Fruit fly (Drosophila melanogaster) whole organism, prepupa: ENCODE results near the gene Exn.

ENCODE experiments used
- Blimp-1 ChIP-seq: fragments of 200-800 bp; sonication (Bioruptor generic); optimal IDR thresholded peaks from 3 replicates; lab custom pipeline; 2017; ENCODE audit warnings: missing biosample characterization, missing genetic modification characterization, mild to moderate bottlenecking, moderate library complexity, missing genetic modification reagents
- CG10631 ChIP-seq: fragments of 200-800 bp; sonication (Bioruptor generic); optimal IDR thresholded peaks from 2 replicates; lab custom pipeline; 2016; ENCODE audit warnings: missing biosample characterization, missing genetic modification characterization
- CG11762 ChIP-seq: fragments of 200-800 bp; sonication (Bioruptor generic); optimal IDR thresholded peaks from 3 replicates; lab custom pipeline; 2016; ENCODE audit warnings: missing biosample characterization, missing genetic modification characterization; ENCODE audit not compliant: insufficient read depth
- CG11902 ChIP-seq: fragments of 200-800 bp; sonication (Bioruptor generic); optimal IDR thresholded peaks from 3 replicates; lab custom pipeline; 2016; ENCODE audit warnings: missing biosample characterization, missing genetic modification characterization
- CG15336 ChIP-seq: fragments of 200-800 bp; sonication (Bioruptor generic); IDR thresholded peaks from 2 replicates; pipeline ENCODE4 v1.3.6; 2022; ENCODE audit warnings: missing biosample characterization, missing genetic modification characterization
- CG1621 ChIP-seq: fragments of 200-800 bp; sonication (Bioruptor generic); optimal IDR thresholded peaks from 3 replicates; lab custom pipeline; 2018; ENCODE audit warnings: missing biosample characterization, mild to moderate bottlenecking, missing genetic modification characterization
- CG3032 ChIP-seq: fragments of 200-800 bp; optimal IDR thresholded peaks from 2 replicates; lab custom pipeline; 2019; ENCODE audit warnings: missing biosample characterization, mild to moderate bottlenecking, missing genetic modification characterization, moderate library complexity
- CG34406 ChIP-seq: fragments of 200-800 bp; sonication (Bioruptor generic); optimal IDR thresholded peaks from 3 replicates; lab custom pipeline; 2016; ENCODE audit warnings: missing biosample characterization, missing genetic modification characterization
- CG3919 ChIP-seq: fragments of 200-800 bp; sonication (Bioruptor generic); optimal IDR thresholded peaks from 3 replicates; lab custom pipeline; 2016; ENCODE audit warnings: missing biosample characterization, missing genetic modification characterization
- CG6163 ChIP-seq: fragments of 200-800 bp; sonication (Bioruptor generic); IDR thresholded peaks from 3 replicates; pipeline ENCODE4 v1.3.6; 2022; ENCODE audit warnings: missing biosample characterization, missing genetic modification characterization
- CG6276 ChIP-seq: fragments of 200-800 bp; sonication (Bioruptor generic); optimal IDR thresholded peaks from 2 replicates; lab custom pipeline; 2017; ENCODE audit warnings: missing biosample characterization, mild to moderate bottlenecking, missing genetic modification characterization
- CG6792 ChIP-seq: fragments of 200-800 bp; sonication (Bioruptor generic); optimal IDR thresholded peaks from 3 replicates; lab custom pipeline; 2016; ENCODE audit warnings: missing biosample characterization, missing genetic modification characterization
- CG6808 ChIP-seq: fragments of 200-800 bp; sonication (Bioruptor generic); optimal IDR thresholded peaks from 3 replicates; lab custom pipeline; 2017; ENCODE audit warnings: missing biosample characterization, missing genetic modification characterization, mild to moderate bottlenecking, moderate library complexity, missing genetic modification reagents
- CG6854 ChIP-seq: fragments of 200-800 bp; sonication (Bioruptor generic); optimal IDR thresholded peaks from 2 replicates; lab custom pipeline; 2017; ENCODE audit warnings: missing biosample characterization, mild to moderate bottlenecking, missing genetic modification characterization
- CG7368 ChIP-seq: fragments of 200-800 bp; sonication (Bioruptor generic); optimal IDR thresholded peaks from 3 replicates; lab custom pipeline; 2016; ENCODE audit warnings: missing biosample characterization, missing genetic modification characterization
- CG8119 ChIP-seq: fragments of 200-800 bp; sonication (Bioruptor generic); IDR thresholded peaks from 3 replicates; pipeline ENCODE4 v1.3.6; 2022; ENCODE audit warnings: missing biosample characterization, missing genetic modification characterization
- CG8319 ChIP-seq: fragments of 200-800 bp; sonication (Bioruptor generic); optimal IDR thresholded peaks from 3 replicates; lab custom pipeline; 2016; ENCODE audit warnings: missing biosample characterization, missing genetic modification characterization
- CG8632 ChIP-seq: fragments of 200-800 bp; sonication (Bioruptor generic); optimal IDR thresholded peaks from 3 replicates; lab custom pipeline; 2016; ENCODE audit warnings: missing biosample characterization, missing genetic modification characterization
- CG9139 ChIP-seq: fragments of 200-800 bp; sonication (Bioruptor generic); optimal IDR thresholded peaks from 3 replicates; lab custom pipeline; 2017; ENCODE audit warnings: missing biosample characterization, mild to moderate bottlenecking, missing genetic modification characterization
- Eip78C ChIP-seq: fragments of 200-800 bp; sonication (Bioruptor generic); peaks from one replicate; lab custom pipeline; 2016; ENCODE audit warnings: missing biosample characterization, missing genetic modification characterization
- Eip93F ChIP-seq: fragments of 200-800 bp; sonication (Bioruptor generic); optimal IDR thresholded peaks from 2 replicates; lab custom pipeline; 2016; ENCODE audit warnings: missing biosample characterization, mild to moderate bottlenecking, missing genetic modification characterization
- Ets21C ChIP-seq: fragments of 200-800 bp; sonication (Bioruptor generic); optimal IDR thresholded peaks from 3 replicates; lab custom pipeline; 2016; ENCODE audit warnings: missing biosample characterization, missing genetic modification characterization
- Ets96B ChIP-seq: fragments of 200-800 bp; optimal IDR thresholded peaks from 2 replicates; lab custom pipeline; 2019; ENCODE audit warnings: missing biosample characterization, mild to moderate bottlenecking, missing genetic modification characterization, moderate library complexity
- Gug ChIP-seq: fragments of 200-800 bp; sonication (Bioruptor generic); IDR thresholded peaks from 2 replicates; pipeline ENCODE4 v1.3.6; 2022; ENCODE audit warnings: missing biosample characterization, missing genetic modification characterization
- Hr38 ChIP-seq: sonication (Bioruptor generic); optimal IDR thresholded peaks from 2 replicates; lab custom pipeline; 2016; ENCODE audit warnings: missing biosample characterization, missing genetic modification characterization
- Hr39 ChIP-seq: fragments of 200-800 bp; sonication (Bioruptor generic); optimal IDR thresholded peaks from 2 replicates; lab custom pipeline; 2016; ENCODE audit warnings: missing biosample characterization, missing genetic modification characterization
- Hr4 ChIP-seq: fragments of 200-800 bp; sonication (Bioruptor generic); optimal IDR thresholded peaks from 3 replicates; lab custom pipeline; 2016; ENCODE audit warnings: missing biosample characterization, missing genetic modification characterization
- Lpt ChIP-seq: fragments of 200-800 bp; sonication (Bioruptor generic); optimal IDR thresholded peaks from 3 replicates; lab custom pipeline; 2016; ENCODE audit warnings: missing biosample characterization, missing genetic modification characterization
- Sox102F ChIP-seq: fragments of 200-800 bp; sonication (Bioruptor generic); optimal IDR thresholded peaks from 2 replicates; lab custom pipeline; 2016; ENCODE audit warnings: missing biosample characterization, mild to moderate bottlenecking, missing genetic modification characterization
- Sox14 ChIP-seq: fragments of 200-800 bp; sonication (Bioruptor generic); optimal IDR thresholded peaks from 3 replicates; lab custom pipeline; 2016; ENCODE audit warnings: missing biosample characterization, missing genetic modification characterization
- Sox15 ChIP-seq: fragments of 200-800 bp; sonication (Bioruptor generic); optimal IDR thresholded peaks from 3 replicates; lab custom pipeline; 2016; ENCODE audit warnings: missing biosample characterization, missing genetic modification characterization
- achi ChIP-seq: fragments of 200-800 bp; sonication (Bioruptor generic); optimal IDR thresholded peaks from 3 replicates; lab custom pipeline; 2016; ENCODE audit warnings: missing biosample characterization, missing genetic modification characterization
- acj6 ChIP-seq: fragments of 200-800 bp; sonication (Bioruptor generic); optimal IDR thresholded peaks from 3 replicates; lab custom pipeline; 2016; ENCODE audit warnings: missing biosample characterization, missing genetic modification characterization
- cyc ChIP-seq: fragments of 200-800 bp; sonication (Bioruptor generic); optimal IDR thresholded peaks from 3 replicates; lab custom pipeline; 2016; ENCODE audit warnings: missing biosample characterization, missing genetic modification characterization
- dac ChIP-seq: fragments of 200-800 bp; sonication (Bioruptor generic); optimal IDR thresholded peaks from 2 replicates; lab custom pipeline; 2017; ENCODE audit warnings: missing biosample characterization, mild to moderate bottlenecking, missing genetic modification characterization
- dsx ChIP-seq: fragments of 200-800 bp; optimal IDR thresholded peaks from 3 replicates; lab custom pipeline; 2019; ENCODE audit warnings: missing biosample characterization, mild to moderate bottlenecking, missing genetic modification characterization, moderate library complexity; ENCODE audit not compliant: poor library complexity, severe bottlenecking
- eg ChIP-seq: fragments of 200-800 bp; sonication (Bioruptor generic); IDR thresholded peaks from 3 replicates; pipeline ENCODE4 v1.3.6; 2022; ENCODE audit warnings: missing biosample characterization, missing genetic modification characterization
- esn ChIP-seq: fragments of 200-800 bp; sonication (Bioruptor generic); optimal IDR thresholded peaks from 2 replicates; lab custom pipeline; 2016; ENCODE audit warnings: missing biosample characterization, mild to moderate bottlenecking, missing genetic modification characterization, moderate library complexity
- fkh ChIP-seq: fragments of 200-800 bp; sonication (Bioruptor generic); optimal IDR thresholded peaks from 3 replicates; lab custom pipeline; 2017; ENCODE audit warnings: missing biosample characterization, mild to moderate bottlenecking, missing genetic modification characterization, moderate library complexity
- lz ChIP-seq: fragments of 200-800 bp; sonication (Bioruptor generic); optimal IDR thresholded peaks from 3 replicates; lab custom pipeline; 2016; ENCODE audit warnings: missing biosample characterization, missing genetic modification characterization
- net ChIP-seq: fragments of 200-800 bp; sonication (Bioruptor generic); optimal IDR thresholded peaks from 3 replicates; lab custom pipeline; 2016; ENCODE audit warnings: missing biosample characterization, missing genetic modification characterization
- pdm3 ChIP-seq: fragments of 200-800 bp; sonication (Bioruptor generic); optimal IDR thresholded peaks from 3 replicates; lab custom pipeline; 2016; ENCODE audit warnings: missing biosample characterization, missing genetic modification characterization
- spab ChIP-seq: fragments of 200-800 bp; sonication (Bioruptor generic); optimal IDR thresholded peaks from 2 replicates; lab custom pipeline; 2017; ENCODE audit warnings: missing biosample characterization, mild to moderate bottlenecking, missing genetic modification characterization, missing genetic modification reagents
- ss ChIP-seq, 2 experiments: fragments of 200-800 bp; sonication (Bioruptor generic); optimal IDR thresholded peaks; 2 replicates in 1 of 2; 3 replicates in 1 of 2; lab custom pipeline; 2017 to 2018; ENCODE audit warnings: mild to moderate bottlenecking in 2 of 2, missing biosample characterization in 2 of 2, missing genetic modification characterization in 2 of 2, moderate library complexity in 1 of 2
- svp ChIP-seq: fragments of 200-800 bp; sonication (Bioruptor generic); peaks from one replicate; lab custom pipeline; 2016; ENCODE audit warnings: missing biosample characterization, missing genetic modification characterization
- topi ChIP-seq: fragments of 200-800 bp; sonication (Bioruptor generic); optimal IDR thresholded peaks from 3 replicates; lab custom pipeline; 2016; ENCODE audit warnings: missing biosample characterization, missing genetic modification characterization
- vri ChIP-seq: fragments of 200-800 bp; sonication (Bioruptor generic); optimal IDR thresholded peaks from 3 replicates; lab custom pipeline; 2016; ENCODE audit warnings: missing biosample characterization, mild to moderate bottlenecking, missing genetic modification characterization

Exn gene

DNA sequence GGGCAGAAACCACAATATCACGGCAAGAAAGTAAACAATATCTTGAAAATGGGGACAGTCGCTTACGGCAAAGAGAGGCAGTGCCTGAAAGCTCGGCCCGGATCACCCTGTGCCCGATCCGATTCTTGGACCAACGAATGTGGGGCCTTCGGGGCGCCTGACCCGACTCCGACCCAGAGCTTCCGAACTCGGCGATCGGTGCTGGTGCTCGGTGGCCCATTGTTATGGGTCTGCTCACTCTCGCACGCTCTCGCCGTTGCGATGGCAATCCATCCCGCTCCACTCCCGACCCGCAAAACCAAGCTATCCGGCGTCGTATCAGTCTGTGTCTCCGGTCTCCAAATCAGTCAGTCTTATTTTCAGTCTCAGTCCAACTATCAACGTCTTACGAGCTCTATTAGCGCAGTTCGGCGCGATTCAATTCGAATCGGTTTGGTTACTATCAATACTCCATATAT is at the start of gene Exn:
TSS of gene Exn (plus strand) at position 362 of the 458 bp plus-strand sequence.
- TF ChIP-seq CG8119 (GFP tag; lab: Robert Waterston, UW) (peak; percentile 42; the same call in 1 of the 3 replicates), dsx (GFP tag; lab: Kevin White, UChicago) (peak; percentile 16), svp (GFP tag; lab: Kevin White, UChicago) (peak; percentile 99), achi (no peak), CG6163 (GFP tag; lab: Robert Waterston, UW) (peak; percentile 71; the same call in 2 of the 3 replicates), CG34406 (GFP tag; lab: Kevin White, UChicago) (no peak), CG6808 (GFP tag; lab: Kevin White, UChicago) (peak; percentile 9), fkh (GFP tag; lab: Kevin White, UChicago) (peak; percentile 78), CG11762 (GFP tag; lab: Kevin White, UChicago) (peak; percentile 17), esn (GFP tag; lab: Kevin White, UChicago) (peak; percentile 45), cyc (no peak), CG8319 (GFP tag; lab: Kevin White, UChicago) (peak; percentile 13), vri (GFP tag; lab: Kevin White, UChicago) (peak; percentile 59), CG6792 (GFP tag; lab: Kevin White, UChicago) (peak; percentile 61), Blimp-1 (GFP tag; lab: Kevin White, UChicago) (no peak), CG3919 (GFP tag; lab: Kevin White, UChicago) (no peak), Eip78C (GFP tag; lab: Kevin White, UChicago) (peak; percentile 85), Sox14 (no peak), CG7368 (peak; percentile 55), CG8632 (peak; percentile 35), CG6854 (GFP tag; lab: Kevin White, UChicago) (peak; percentile 66), CG15336 (GFP tag; lab: Robert Waterston, UW) (peak; percentile 35; the same call in 1 of the 2 replicates), CG1621 (peak; percentile 96), Eip93F (GFP tag; lab: Kevin White, UChicago) (peak; percentile 51), net (GFP tag; lab: Kevin White, UChicago) (peak; percentile 58)

DNA sequence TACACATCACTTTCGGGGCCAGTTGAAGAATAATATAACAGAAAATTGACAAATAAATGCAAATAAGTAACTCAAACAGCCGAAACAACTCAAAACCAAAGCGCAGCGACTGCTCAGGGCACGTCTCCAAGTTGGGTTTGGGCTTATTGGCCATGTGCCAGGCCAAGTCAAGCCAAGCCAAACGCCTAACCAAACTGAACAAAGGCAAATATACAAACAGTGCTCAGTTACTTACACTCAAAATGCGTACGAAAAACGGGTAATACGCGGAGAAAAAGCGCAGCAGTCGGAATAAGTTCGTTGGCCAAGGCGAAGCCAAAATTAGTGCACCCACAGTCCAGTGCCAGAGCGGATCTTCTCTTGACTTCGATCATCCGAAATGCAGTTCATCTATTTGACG is 46.9 kb upstream of the Exn start, which contains the start of gene CG13028:
TSS of gene CG13028 (plus strand) at position 301 of the 400 bp plus-strand sequence.
- TF ChIP-seq Hr39 (GFP tag; lab: Kevin White, UChicago), result no peak
- no peak for TF ChIP-seq Blimp-1 (GFP tag; lab: Kevin White, UChicago)
- no peak for TF ChIP-seq eg
- TF ChIP-seq CG6276 (GFP tag; lab: Kevin White, UChicago), result no peak
- TF ChIP-seq lz, result no peak
- TF ChIP-seq Ets96B (tag; lab: Kevin White, UChicago), result no peak
- no peak for TF ChIP-seq CG3032 (tag; lab: Kevin White, UChicago)
- no peak for TF ChIP-seq Hr4 (GFP tag; lab: Kevin White, UChicago)
- TF ChIP-seq ss (GFP tag; optimal IDR thresholded peaks at IDR 0.05; lab: Kevin White, UChicago), result no peak
- no peak for TF ChIP-seq Gug (GFP tag; lab: Robert Waterston, UW)

DNA sequence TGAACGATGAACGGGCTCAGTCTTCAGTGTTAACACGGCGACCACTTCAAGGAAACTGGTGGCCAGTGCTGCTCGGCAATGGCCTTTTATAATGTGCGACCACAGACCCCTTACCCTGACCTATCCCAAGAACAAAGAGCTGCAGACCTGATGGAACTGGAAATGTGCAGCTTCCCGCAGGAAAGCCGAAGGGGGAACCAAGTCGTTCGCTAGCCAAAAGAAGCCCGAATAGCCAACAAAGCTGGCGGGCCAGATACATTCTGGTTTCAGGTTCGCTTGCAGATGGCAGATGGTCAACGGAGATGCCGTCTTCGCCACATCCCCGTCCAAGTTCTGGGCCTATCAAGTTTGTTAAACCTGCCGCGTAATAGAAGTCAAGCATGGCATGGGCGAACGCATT is 42.4 kb upstream of the Exn start, which contains the start of gene CG13023:
TSS of gene CG13023 (minus strand) at position 60 of the 400 bp plus-strand sequence.
- TF ChIP-seq CG11902 (GFP tag; lab: Kevin White, UChicago), result no peak
- no peak for TF ChIP-seq CG7368
- TF ChIP-seq CG10631 (GFP tag; lab: Kevin White, UChicago), result no peak
- peak; percentile 9 for TF ChIP-seq CG6808 (GFP tag; lab: Kevin White, UChicago)
- TF ChIP-seq Ets96B (tag; lab: Kevin White, UChicago), result no peak
- no peak for TF ChIP-seq topi (GFP tag; lab: Kevin White, UChicago)
- TF ChIP-seq Hr38 (GFP tag; lab: Kevin White, UChicago), result no peak
- no peak for TF ChIP-seq cyc
- no peak for TF ChIP-seq esn (GFP tag; lab: Kevin White, UChicago)
- TF ChIP-seq net (GFP tag; lab: Kevin White, UChicago), result no peak
- no peak for TF ChIP-seq CG6792 (GFP tag; lab: Kevin White, UChicago)
- TF ChIP-seq Sox102F (GFP tag; lab: Kevin White, UChicago), result no peak
- TF ChIP-seq Ets21C (GFP tag; lab: Kevin White, UChicago), result no peak
- TF ChIP-seq CG34406 (GFP tag; lab: Kevin White, UChicago), result no peak
- TF ChIP-seq CG6163 (GFP tag; lab: Robert Waterston, UW), result no peak
- no peak for TF ChIP-seq Sox15
- no peak for TF ChIP-seq dac (GFP tag; lab: Kevin White, UChicago)
- TF ChIP-seq Eip78C (GFP tag; lab: Kevin White, UChicago), result no peak
- no peak for TF ChIP-seq Gug (GFP tag; lab: Robert Waterston, UW)
- no peak for TF ChIP-seq dsx (GFP tag; lab: Kevin White, UChicago)
- TF ChIP-seq svp (GFP tag; lab: Kevin White, UChicago), result no peak
- peak; percentile 8 for TF ChIP-seq CG9139
- TF ChIP-seq pdm3, result no peak
- TF ChIP-seq CG6854 (GFP tag; lab: Kevin White, UChicago), result no peak
- no peak for TF ChIP-seq CG8632
- TF ChIP-seq spab, result no peak
- no peak for TF ChIP-seq Lpt (GFP tag; lab: Kevin White, UChicago)
- TF ChIP-seq acj6, result no peak
